Worm (Caenorhabditis elegans): ENCODE results near the gene srsx-36.

DNA sequence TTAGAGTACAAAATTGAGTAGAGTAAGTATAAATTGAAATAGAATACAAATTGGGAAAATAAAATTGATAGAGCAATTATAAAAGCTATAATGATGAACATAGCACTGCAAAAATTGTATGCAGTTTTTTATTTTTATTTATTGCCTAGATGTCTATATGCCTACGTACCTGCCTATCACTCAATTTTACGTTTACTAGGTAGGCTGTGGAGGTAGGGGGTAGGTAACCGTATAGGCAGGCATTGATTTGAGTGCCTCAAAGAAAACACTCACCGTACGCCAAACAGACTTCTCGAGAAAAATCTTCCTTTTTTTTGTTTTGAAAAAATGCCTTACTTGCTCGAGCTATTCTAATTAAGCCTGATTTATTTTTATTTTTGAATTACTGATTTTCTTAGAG lies 22.1 kb upstream of the srsx-36 start, which contains the start of gene srbc-56:
- TF ChIP-seq ztf-23 (GFP tag; IDR thresholded peaks at IDR 0.05) (no peak), med-1 (GFP tag; optimal IDR thresholded peaks at IDR 0.05; ENCODE audit: insufficient read depth) (no peak), cog-1 (tag; optimal IDR thresholded peaks at IDR 0.05) (no peak), ztf-29 (GFP tag; IDR thresholded peaks at IDR 0.05) (no peak), flt-1 (GFP tag; IDR thresholded peaks at IDR 0.05) (no peak), T22C8.4 (GFP tag; IDR thresholded peaks at IDR 0.05) (no peak)

All from whole organism, midembryonic.